Worm (Caenorhabditis elegans) whole organism, young adult: ENCODE results near the gene T23G5.3.

Source experiments
- F39B2.1 ChIP-seq: fragments of 200-800 bp; sonication (Bioruptor generic); IDR thresholded peaks from 2 replicates; pipeline ENCODE4 v1.3.6; 2022; ENCODE audit warnings: missing genetic modification reagents, missing genetic modification characterization, missing compliant biosample characterization
- Y56A3A.18 ChIP-seq: fragments of 200-800 bp; sonication (Bioruptor generic); IDR thresholded peaks from 2 replicates; pipeline ENCODE4 v1.3.6; 2022; ENCODE audit warnings: missing genetic modification reagents, missing genetic modification characterization, missing compliant biosample characterization
- dpl-1 ChIP-seq: fragments of 150-350 bp; optimal IDR thresholded peaks from 2 replicates; lab custom pipeline; 2014; ENCODE audit warnings: missing biosample characterization, missing genetic modification reagents, missing genetic modification characterization
- ets-4 ChIP-seq: fragments of 200-800 bp; sonication (Bioruptor generic); optimal IDR thresholded peaks from 2 replicates; lab custom pipeline; 2018; ENCODE audit warnings: mild to moderate bottlenecking, missing genetic modification characterization, missing compliant biosample characterization
- lin-40 ChIP-seq: sonication (generic microtip); optimal IDR thresholded peaks from 2 replicates; lab custom pipeline; 2016; ENCODE audit warnings: missing genetic modification characterization, mild to moderate bottlenecking, missing compliant biosample characterization, missing genotype, missing genetic modification reagents
- mcd-1 ChIP-seq: fragments of 200-800 bp; sonication (Bioruptor generic); IDR thresholded peaks from 2 replicates; pipeline ENCODE4 v1.3.6; 2022; ENCODE audit warnings: missing genetic modification reagents, missing genetic modification characterization, missing compliant biosample characterization
- mxl-1 ChIP-seq: sonication (generic microtip); optimal IDR thresholded peaks from 2 replicates; lab custom pipeline; 2016; ENCODE audit warnings: missing genetic modification characterization, missing compliant biosample characterization
- nhr-179 ChIP-seq: sonication (generic microtip); optimal IDR thresholded peaks from 2 replicates; lab custom pipeline; 2016; ENCODE audit warnings: mild to moderate bottlenecking, missing genetic modification characterization, missing compliant biosample characterization
- nhr-27 ChIP-seq: fragments of 200-800 bp; sonication (Bioruptor generic); optimal IDR thresholded peaks from 2 replicates; lab custom pipeline; 2018; ENCODE audit warnings: mild to moderate bottlenecking, missing genetic modification characterization, moderate library complexity, missing compliant biosample characterization
- nhr-80 ChIP-seq: sonication (generic microtip); optimal IDR thresholded peaks from 2 replicates; lab custom pipeline; 2016; ENCODE audit warnings: missing genetic modification characterization, missing compliant biosample characterization
- ztf-3 ChIP-seq: fragments of 200-800 bp; sonication (Bioruptor generic); optimal IDR thresholded peaks from 2 replicates; lab custom pipeline; 2018; ENCODE audit warnings: mild to moderate bottlenecking, missing genetic modification characterization, missing compliant biosample characterization

DNA sequence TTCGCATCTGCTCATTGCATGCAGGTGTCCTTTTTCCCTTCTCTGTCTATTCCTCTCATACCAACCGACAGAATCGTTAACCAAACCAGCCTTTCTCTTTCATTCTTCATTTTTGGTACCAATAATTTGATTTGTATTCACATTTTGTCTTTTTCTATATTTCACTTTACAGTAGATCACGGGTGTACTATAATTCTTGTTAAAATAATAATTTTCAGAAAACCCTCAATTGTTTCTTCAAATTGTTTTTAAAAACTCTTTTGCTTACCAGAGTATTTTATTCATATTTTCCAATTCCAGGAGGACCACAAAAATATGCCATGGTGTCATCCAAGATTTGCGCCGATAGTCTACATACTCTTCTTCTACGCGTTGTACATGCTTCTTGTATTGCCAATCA lies 19.7 kb upstream of the T23G5.3 start, which contains the start of gene T02C1.2:
- TF ChIP-seq ets-4 (GFP tag; lab: Kevin White, UChicago), result no peak
- TF ChIP-seq Y56A3A.18, result no peak
- TF ChIP-seq F39B2.1 (GFP tag; lab: Robert Waterston, UW), result no peak
- no peak for TF ChIP-seq mxl-1 (tag; lab: Kevin White, UChicago)
- no peak for TF ChIP-seq dpl-1 (GFP tag; lab: Kevin White, UChicago)
- no peak for TF ChIP-seq nhr-179 (tag; lab: Kevin White, UChicago)
- TF ChIP-seq nhr-27 (tag; lab: Kevin White, UChicago), result no peak
- no peak for TF ChIP-seq lin-40 (tag; lab: Kevin White, UChicago)
- TF ChIP-seq ztf-3, result no peak
- TF ChIP-seq nhr-80, result no peak
- no peak for TF ChIP-seq mcd-1
